Worm (Caenorhabditis elegans) whole organism, early embryonic: ENCODE measurements around the gene srh-31.
A peak's percentile ranks its signal among the peaks of the same experiment; 100 is the strongest.

ENCODE experiments used
- B0310.2 ChIP-seq: sonication (generic microtip); optimal IDR thresholded peaks from 2 replicates; lab custom pipeline; 2016; ENCODE audit warnings: mild to moderate bottlenecking, missing genetic modification characterization, missing compliant biosample characterization
- F13C5.2 ChIP-seq: sonication (generic microtip); optimal IDR thresholded peaks from 2 replicates; lab custom pipeline; 2017; ENCODE audit warnings: mild to moderate bottlenecking, missing genetic modification characterization, inconsistent platforms, missing compliant biosample characterization
- aly-1 ChIP-seq: sonication (generic microtip); optimal IDR thresholded peaks from 2 replicates; lab custom pipeline; 2016; ENCODE audit warnings: missing genetic modification characterization, missing compliant biosample characterization
- ama-1 ChIP-seq: fragments of 150-350 bp; optimal IDR thresholded peaks from 2 replicates; lab custom pipeline; 2014
- ceh-13 ChIP-seq: fragments of 200-800 bp; sonication (Bioruptor generic); optimal IDR thresholded peaks from 2 replicates; lab custom pipeline; 2018; ENCODE audit warnings: mild to moderate bottlenecking, missing genetic modification characterization, missing compliant biosample characterization
- ceh-36 ChIP-seq: sonication (generic microtip); optimal IDR thresholded peaks from 2 replicates; lab custom pipeline; 2016; ENCODE audit warnings: missing genetic modification characterization, inconsistent platforms, missing compliant biosample characterization
- ets-7 ChIP-seq: sonication (generic microtip); optimal IDR thresholded peaks from 2 replicates; lab custom pipeline; 2016; ENCODE audit warnings: missing genotype, missing genetic modification characterization, missing compliant biosample characterization
- flt-1 ChIP-seq: fragments of 200-800 bp; sonication (Bioruptor generic); IDR thresholded peaks from 2 replicates; pipeline ENCODE4 v1.3.6; 2022; ENCODE audit warnings: missing genetic modification characterization, missing compliant biosample characterization
- hmbx-1 ChIP-seq: sonication (generic microtip); optimal IDR thresholded peaks from 2 replicates; lab custom pipeline; 2016; ENCODE audit warnings: mild to moderate bottlenecking, missing genetic modification characterization, missing compliant biosample characterization
- hmg-4 ChIP-seq: fragments of 200-800 bp; sonication (Bioruptor generic); optimal IDR thresholded peaks from 2 replicates; lab custom pipeline; 2018; ENCODE audit warnings: mild to moderate bottlenecking, missing genetic modification characterization, missing compliant biosample characterization
- hnd-1 ChIP-seq: sonication (generic microtip); optimal IDR thresholded peaks from 2 replicates; lab custom pipeline; 2016; ENCODE audit warnings: missing genetic modification characterization, missing compliant biosample characterization
- pes-1 ChIP-seq: fragments of 200-800 bp; sonication (Bioruptor generic); IDR thresholded peaks from 2 replicates; pipeline ENCODE4 v1.3.6; 2022; ENCODE audit warnings: missing genetic modification reagents, missing genetic modification characterization, missing compliant biosample characterization
- scrt-1 ChIP-seq: fragments of 200-800 bp; sonication (Bioruptor generic); IDR thresholded peaks from 2 replicates; pipeline ENCODE4 v1.3.6; 2022; ENCODE audit warnings: missing genetic modification characterization, missing compliant biosample characterization
- sea-1 ChIP-seq: fragments of 200-800 bp; sonication (Bioruptor generic); conservative IDR thresholded peaks from 2 replicates; pipeline ENCODE4 v1.3.6; 2022; ENCODE audit warnings: missing genetic modification characterization, missing compliant biosample characterization
- tbx-11 ChIP-seq: fragments of 200-800 bp; sonication (Bioruptor generic); IDR thresholded peaks from 2 replicates; pipeline ENCODE4 v1.3.6; 2022; ENCODE audit warnings: missing genetic modification characterization, missing compliant biosample characterization
- tbx-37 ChIP-seq: fragments of 200-800 bp; sonication (Bioruptor generic); conservative IDR thresholded peaks from 2 replicates; pipeline ENCODE4 v1.3.6; 2022; ENCODE audit warnings: missing genetic modification reagents, missing genetic modification characterization, missing compliant biosample characterization
- tra-4 ChIP-seq: sonication (generic microtip); optimal IDR thresholded peaks from 2 replicates; lab custom pipeline; 2017; ENCODE audit warnings: missing genetic modification characterization, missing compliant biosample characterization

Gene srh-31

ce11 chrV:17707022-17707421, at the start of gene srh-31:
Gene srh-31 (plus strand): TSS chrV:17707322.
- TF ChIP-seq F13C5.2 (tag; lab: Kevin White, UChicago) (no peak), tbx-37 (no peak), tbx-11 (GFP tag; lab: Robert Waterston, UW) (no peak), sea-1 (no peak), pes-1 (GFP tag; lab: Robert Waterston, UW) (no peak), flt-1 (no peak), ceh-13 (GFP tag; lab: Kevin White, UChicago) (no peak), hnd-1 (tag; lab: Kevin White, UChicago) (no peak), hmg-4 (GFP tag; lab: Kevin White, UChicago) (no peak), ceh-36 (tag; lab: Kevin White, UChicago) (no peak), tra-4 (tag; lab: Kevin White, UChicago) (no peak), scrt-1 (GFP tag; lab: Robert Waterston, UW) (no peak), B0310.2 (tag; lab: Kevin White, UChicago) (no peak), hmbx-1 (tag; lab: Kevin White, UChicago) (no peak), ets-7 (tag; lab: Kevin White, UChicago) (no peak)

- no peak for TF ChIP-seq tra-4 (tag; lab: Kevin White, UChicago)
Measured at ce11 chrV:17658824-17659223, 48.3 kb upstream of the srh-31 start.

- no peak for TF ChIP-seq F13C5.2 (tag; lab: Kevin White, UChicago)
- no peak for TF ChIP-seq tra-4 (tag; lab: Kevin White, UChicago)
- TF ChIP-seq sea-1 = no peak
- no peak for TF ChIP-seq ama-1 (lab: Kevin White, UChicago)
- no peak for TF ChIP-seq ceh-36 (tag; lab: Kevin White, UChicago)
- no peak for TF ChIP-seq aly-1 (tag; lab: Kevin White, UChicago)
- TF ChIP-seq B0310.2 (tag; lab: Kevin White, UChicago) = no peak
- no peak for TF ChIP-seq hmg-4 (GFP tag; lab: Kevin White, UChicago)
- no peak for TF ChIP-seq pes-1 (GFP tag; lab: Robert Waterston, UW)
- no peak for TF ChIP-seq ets-7 (tag; lab: Kevin White, UChicago)
- TF ChIP-seq ceh-13 (GFP tag; lab: Kevin White, UChicago) = no peak
- TF ChIP-seq hnd-1 (tag; lab: Kevin White, UChicago) = no peak
- TF ChIP-seq flt-1 = no peak
- TF ChIP-seq hmbx-1 (tag; lab: Kevin White, UChicago) = no peak
- TF ChIP-seq scrt-1 (GFP tag; lab: Robert Waterston, UW) = no peak
- TF ChIP-seq tbx-37 = no peak
- TF ChIP-seq tbx-11 (GFP tag; lab: Robert Waterston, UW) = no peak
Measured at ce11 chrV:17659228-17659627, 47.9 kb upstream of the srh-31 start, which contains the start of gene fbxa-108. Gene fbxa-108 (minus strand): TSS chrV:17659385.

ce11 chrV:17660003-17660402, 47.1 kb upstream of the srh-31 start, which contains the start of gene dgat-2:
Gene dgat-2 (plus strand): TSS chrV:17660303.
- TF ChIP-seq hnd-1 (tag; lab: Kevin White, UChicago) = no peak
- TF ChIP-seq F13C5.2 (tag; lab: Kevin White, UChicago) = no peak
- no peak for TF ChIP-seq ceh-13 (GFP tag; lab: Kevin White, UChicago)
- TF ChIP-seq tbx-11 (GFP tag; lab: Robert Waterston, UW) = no peak
- no peak for TF ChIP-seq hmbx-1 (tag; lab: Kevin White, UChicago)
- TF ChIP-seq B0310.2 (tag; lab: Kevin White, UChicago) = no peak
- TF ChIP-seq ceh-36 (tag; lab: Kevin White, UChicago) = no peak
- TF ChIP-seq sea-1 = no peak
- no peak for TF ChIP-seq flt-1
- no peak for TF ChIP-seq ama-1 (lab: Kevin White, UChicago)

- no peak for TF ChIP-seq tbx-37
- TF ChIP-seq tra-4 (tag; lab: Kevin White, UChicago) = no peak
- TF ChIP-seq flt-1 = no peak
- no peak for TF ChIP-seq hnd-1 (tag; lab: Kevin White, UChicago)
- no peak for TF ChIP-seq scrt-1 (GFP tag; lab: Robert Waterston, UW)
- no peak for TF ChIP-seq ceh-13 (GFP tag; lab: Kevin White, UChicago)
- no peak for TF ChIP-seq aly-1 (tag; lab: Kevin White, UChicago)
- no peak for TF ChIP-seq tbx-11 (GFP tag; lab: Robert Waterston, UW)
- TF ChIP-seq pes-1 (GFP tag; lab: Robert Waterston, UW) = no peak
- no peak for TF ChIP-seq hmg-4 (GFP tag; lab: Kevin White, UChicago)
- TF ChIP-seq ama-1 (lab: Kevin White, UChicago) = no peak
- TF ChIP-seq sea-1 = no peak
- no peak for TF ChIP-seq B0310.2 (tag; lab: Kevin White, UChicago)
- TF ChIP-seq hmbx-1 (tag; lab: Kevin White, UChicago) = no peak
Measured at ce11 chrV:17662260-17662659, 44.9 kb upstream of the srh-31 start.

DNA sequence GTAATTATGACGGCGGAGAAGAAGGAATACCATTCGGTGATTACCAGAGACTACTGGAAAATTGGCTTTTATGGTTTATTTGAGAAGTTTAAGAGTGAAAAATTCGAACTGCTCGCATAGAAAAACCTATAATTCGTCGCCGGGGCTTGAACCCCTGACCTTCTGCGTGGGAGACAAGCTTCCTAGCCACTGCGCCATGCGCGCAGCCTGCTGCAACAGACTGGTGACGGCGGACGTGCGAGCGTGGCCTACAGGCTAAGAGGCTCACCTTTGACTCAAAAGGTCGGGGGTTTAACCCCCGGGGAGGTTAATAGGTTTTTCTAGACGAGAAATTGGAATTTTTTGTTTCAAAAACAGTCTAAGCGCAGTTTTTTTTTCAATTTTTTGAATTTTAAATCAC, 42.8 kb upstream of the srh-31 start:
- TF ChIP-seq pes-1 (GFP tag; lab: Robert Waterston, UW) = no peak
- TF ChIP-seq sea-1 = 0 out of 2 replicates have a peak, but pooled peaks have one; percentile 25

DNA sequence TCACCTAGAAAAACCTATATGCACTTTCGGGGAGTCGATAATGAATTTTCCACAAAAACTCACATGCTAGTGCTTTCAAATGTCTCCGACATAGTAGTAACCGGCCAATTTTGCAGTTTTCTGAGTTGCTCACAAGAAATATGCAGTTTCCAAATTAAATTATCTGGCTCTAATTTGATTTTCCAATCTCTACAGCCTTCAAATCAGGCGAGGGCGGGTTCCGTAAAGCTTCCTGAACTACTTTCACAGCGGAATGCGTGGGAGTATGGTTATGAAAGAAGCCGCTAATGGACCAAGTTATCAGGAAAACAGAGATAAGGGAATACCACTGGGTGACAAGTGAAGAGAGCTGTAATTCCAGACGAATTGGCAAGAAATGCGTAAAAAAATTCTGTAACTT, 41.2 kb upstream of the srh-31 start, which contains the start of gene F59A1.11:
Gene F59A1.11 (minus strand): TSS at position 101 of the 400 bp plus-strand sequence.
- TF ChIP-seq pes-1 (GFP tag; lab: Robert Waterston, UW) (no peak), sea-1 (no peak), F13C5.2 (tag; lab: Kevin White, UChicago) (no peak), hmbx-1 (tag; lab: Kevin White, UChicago) (no peak), ceh-13 (GFP tag; lab: Kevin White, UChicago) (no peak), ceh-36 (tag; lab: Kevin White, UChicago) (no peak), ama-1 (lab: Kevin White, UChicago) (no peak), tra-4 (tag; lab: Kevin White, UChicago) (no peak), tbx-37 (no peak), aly-1 (tag; lab: Kevin White, UChicago) (no peak), hmg-4 (GFP tag; lab: Kevin White, UChicago) (no peak), hnd-1 (tag; lab: Kevin White, UChicago) (no peak), tbx-11 (GFP tag; lab: Robert Waterston, UW) (no peak), ets-7 (tag; lab: Kevin White, UChicago) (no peak), flt-1 (no peak), scrt-1 (GFP tag; lab: Robert Waterston, UW) (no peak), B0310.2 (tag; lab: Kevin White, UChicago) (no peak)
